Fruit fly (Drosophila melanogaster) ovary, adult (tissue): ENCODE measurements around the gene CG10877.
A peak's percentile ranks its signal among the peaks of the same experiment; 100 is the strongest.

Experiments used
- CG17801 ChIP-seq: fragments of 200-800 bp; optimal IDR thresholded peaks from 2 replicates; lab custom pipeline; 2019; ENCODE audit warnings: missing biosample characterization, mild to moderate bottlenecking, missing genetic modification characterization, moderate library complexity; ENCODE audit not compliant: partially characterized antibody

CG10877 gene

DNA sequence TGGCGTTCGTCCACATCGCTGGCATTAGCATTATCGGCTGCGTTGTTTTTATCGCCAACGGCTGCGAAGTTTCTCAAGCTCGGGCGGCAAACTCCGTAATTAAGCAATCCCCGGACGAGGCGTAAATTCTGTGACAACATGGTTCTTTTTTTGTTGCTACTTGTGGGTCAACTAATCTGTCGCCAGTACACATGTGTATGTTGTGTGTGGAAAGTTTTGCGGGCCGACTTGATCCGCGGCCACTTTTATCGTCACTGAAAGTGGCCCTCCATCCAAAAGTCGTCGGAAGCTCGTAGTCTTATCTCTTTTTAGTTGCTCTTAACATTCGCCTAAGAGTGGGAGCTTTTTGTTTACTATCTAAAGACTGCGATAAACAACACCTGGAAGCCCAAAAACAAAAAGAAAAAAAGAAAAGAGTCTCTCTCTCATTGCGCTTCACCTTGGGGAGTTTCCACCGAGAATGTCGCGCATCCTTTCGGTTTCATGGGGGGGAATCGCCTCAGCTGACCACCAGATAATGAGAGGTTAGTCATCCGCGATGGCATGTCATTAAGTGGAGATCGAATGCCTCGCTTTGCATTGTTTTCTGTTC is at the start of gene CG10877:
Gene CG10877 (minus strand): TSS at position 238 of the 592 bp plus-strand sequence.
- no peak for TF ChIP-seq CG17801

DNA sequence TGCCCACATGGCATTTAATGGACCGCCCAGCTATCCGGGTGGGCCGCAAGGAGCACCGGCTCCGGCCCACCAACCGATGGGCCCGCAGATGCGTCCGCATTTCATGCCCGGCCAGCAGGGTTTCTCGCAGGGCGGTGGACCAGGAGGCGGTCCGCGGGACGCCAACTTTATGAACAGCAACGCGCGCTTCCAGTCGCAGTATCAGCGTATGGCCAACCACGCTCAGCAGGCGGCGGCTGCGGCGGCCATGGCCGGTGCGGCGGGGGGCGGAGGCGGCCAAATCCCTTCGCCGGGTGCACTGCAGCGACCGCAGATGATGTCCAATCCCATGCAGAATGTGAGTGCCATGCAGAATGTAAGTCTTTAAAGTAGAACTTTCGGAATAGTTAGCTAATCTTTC is 44.3 kb upstream of the CG10877 start:
- TF ChIP-seq CG17801 = no peak

DNA sequence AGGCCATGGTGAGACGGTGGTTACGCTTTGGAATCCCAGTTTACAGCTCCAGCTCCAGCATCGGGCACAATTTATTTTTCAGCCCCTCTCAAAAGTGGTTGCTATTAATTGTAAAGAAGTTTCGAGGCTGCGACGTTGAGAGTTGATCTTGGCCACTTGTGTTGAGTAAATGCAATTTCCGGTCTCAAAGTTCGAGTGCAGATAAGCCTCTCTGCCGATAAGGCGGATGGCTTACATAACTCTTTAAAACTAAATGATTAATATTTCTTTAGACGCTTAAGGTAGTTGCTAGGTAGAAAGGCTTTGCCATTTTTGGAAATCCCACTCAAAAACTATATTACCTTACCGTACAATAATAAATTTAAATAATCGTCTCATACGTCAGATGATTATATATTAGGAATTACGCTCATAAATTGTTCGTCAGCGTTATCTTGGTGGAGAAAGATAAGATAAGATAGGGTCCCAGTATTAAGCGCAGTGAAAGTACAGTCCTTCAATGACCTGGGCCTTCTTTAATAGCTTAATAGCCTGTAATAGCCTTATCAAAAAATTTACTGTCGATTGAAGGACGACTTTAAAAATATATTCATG is 41.8 kb upstream of the CG10877 start:
- no peak for TF ChIP-seq CG17801

DNA sequence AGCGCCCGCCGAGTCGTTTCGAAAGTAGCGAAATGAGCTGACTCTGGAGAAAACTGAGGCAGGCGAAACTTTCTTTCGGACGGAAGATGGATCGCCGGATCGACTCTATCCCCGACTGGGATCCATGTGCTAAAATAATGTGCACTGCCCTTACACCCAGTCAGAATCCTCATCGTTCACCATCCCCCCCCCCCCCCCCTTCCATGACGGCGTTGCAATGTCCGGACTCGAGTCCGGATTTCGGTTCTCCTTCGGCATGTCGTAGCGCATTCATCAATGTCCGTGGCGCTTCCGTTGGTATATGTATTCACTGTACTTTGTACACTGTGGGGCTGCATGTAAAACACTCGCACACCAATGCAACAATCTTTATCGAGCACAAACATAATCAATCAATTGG is 41.2 kb upstream of the CG10877 start:
- no peak for TF ChIP-seq CG17801

DNA sequence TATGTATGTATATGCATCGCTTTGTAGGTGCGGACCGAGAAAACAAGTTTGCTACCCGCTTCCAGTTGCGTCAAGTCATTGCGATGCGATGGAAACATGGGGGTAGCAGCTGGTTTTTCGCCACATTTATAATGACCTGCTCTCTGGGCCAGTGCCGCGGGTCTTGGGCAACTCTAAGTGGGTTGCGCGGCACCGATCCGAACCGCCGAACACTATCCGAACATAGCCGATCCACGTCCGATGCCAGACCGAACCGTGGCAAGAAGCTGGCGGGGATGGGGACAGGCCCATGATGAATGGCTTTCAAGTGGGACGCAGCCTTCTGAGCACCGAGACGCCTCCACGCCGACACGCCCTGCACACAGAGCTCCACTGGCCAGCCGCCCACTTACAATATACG is 40.2 kb upstream of the CG10877 start:
- no peak for TF ChIP-seq CG17801

DNA sequence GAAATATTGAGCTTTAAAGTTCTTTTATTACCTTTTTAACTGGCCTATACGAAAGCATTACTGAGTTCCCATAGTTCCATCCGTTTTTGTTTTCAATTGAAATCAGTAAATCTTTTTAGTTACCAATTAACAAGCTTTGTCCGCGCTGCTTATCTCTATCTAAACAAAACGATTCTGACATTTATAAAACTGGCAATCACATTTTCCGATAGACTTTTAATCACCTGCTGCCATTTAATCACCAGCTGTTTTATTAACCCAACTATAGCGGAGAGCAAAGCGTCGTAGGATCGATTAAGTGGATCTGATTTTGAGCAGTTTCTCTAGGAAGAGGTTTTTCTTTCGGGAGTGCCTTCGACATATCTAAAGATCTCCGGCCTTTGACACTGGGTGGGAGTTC is 38.7 kb upstream of the CG10877 start:
- TF ChIP-seq CG17801 = no peak

DNA sequence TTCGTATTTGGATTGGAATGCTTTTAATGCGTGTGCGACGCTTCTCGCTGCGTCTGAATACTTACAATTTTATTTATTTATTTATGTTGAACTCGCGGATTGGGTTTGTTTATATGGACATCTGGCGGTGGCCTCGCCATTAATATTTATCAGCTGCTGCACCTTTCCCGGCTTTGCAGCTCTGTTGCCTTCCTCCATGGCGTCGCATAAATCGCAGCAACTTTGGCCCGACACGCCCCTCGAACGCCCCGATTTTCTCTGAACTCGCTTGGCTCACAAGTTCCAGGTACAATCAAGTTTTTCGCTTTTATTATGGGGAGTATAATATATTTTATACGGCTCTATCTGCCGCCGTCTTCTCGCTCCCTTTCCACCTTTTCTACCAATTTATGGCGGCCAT is 36.2 kb upstream of the CG10877 start:
- no peak for TF ChIP-seq CG17801

DNA sequence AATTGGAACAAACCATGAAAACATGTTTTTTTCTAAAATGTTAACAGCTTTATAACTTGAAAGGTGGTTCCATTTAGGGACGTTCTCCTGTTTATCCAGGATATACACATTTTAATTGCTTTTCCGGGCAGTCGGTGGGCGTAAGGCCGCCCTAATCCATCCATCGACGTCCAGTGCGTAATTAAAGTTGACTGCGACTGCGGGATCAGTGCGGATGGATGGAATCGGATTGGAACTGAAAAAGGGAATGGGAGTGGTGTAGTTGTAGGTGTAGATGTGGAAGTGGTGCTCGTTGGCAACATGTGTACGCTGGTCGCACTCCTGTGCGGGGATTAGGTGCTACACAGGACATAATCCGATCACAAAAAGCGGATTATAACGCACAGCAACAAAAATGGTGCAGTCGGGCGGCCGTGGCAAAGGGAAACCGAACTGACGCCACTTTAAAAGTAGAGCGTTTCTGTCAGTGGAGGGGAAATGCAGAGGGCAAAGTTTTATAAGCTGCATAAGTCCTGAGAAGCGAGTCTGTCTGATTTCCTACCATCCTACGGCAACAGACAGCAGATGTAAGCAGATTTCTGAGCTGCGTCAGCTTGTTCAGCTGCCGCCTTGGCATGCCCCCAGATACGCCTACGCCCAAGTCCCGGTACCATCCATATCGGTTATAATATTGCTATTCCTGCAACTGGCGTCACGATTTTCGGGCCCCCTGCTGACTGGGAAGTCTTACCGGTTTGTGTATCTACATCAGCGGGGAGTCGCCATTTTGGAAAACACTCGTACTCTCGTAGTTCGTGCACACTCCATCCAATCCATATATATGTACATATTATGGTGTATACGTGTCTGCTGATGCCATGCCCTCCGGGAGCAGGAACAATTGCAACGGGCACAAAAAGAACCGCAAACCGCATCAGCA is 33.8 kb upstream of the CG10877 start:
- TF ChIP-seq CG17801 = no peak

DNA sequence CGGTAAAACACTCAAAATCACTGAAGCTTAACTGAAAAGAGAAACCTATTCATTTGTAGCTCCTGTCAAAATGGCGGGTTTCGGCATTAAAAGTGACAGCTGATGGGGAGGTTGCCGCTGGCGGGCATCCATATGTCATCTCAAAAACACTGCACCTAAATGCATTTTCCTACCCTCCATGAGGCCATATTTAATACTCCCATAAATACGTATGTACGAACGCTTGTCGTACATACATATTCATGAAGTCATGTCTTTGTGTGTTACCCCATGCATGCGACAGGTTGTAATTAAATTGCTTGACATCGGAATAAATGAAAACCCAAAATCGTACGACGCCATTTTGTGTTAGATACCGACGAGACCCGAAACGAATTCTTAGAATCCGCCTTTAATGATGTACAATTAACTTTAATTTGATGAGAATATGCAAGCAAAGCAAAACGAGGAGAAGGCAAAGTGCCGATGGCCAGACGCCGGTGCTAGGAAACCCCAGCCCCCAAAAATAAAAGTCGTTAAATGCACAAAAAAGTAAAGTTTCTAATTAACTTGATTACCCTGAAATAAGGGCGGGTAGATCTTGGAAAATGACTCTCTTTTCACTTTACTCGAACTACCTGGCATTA is 32.6 kb upstream of the CG10877 start:
- no peak for TF ChIP-seq CG17801

DNA sequence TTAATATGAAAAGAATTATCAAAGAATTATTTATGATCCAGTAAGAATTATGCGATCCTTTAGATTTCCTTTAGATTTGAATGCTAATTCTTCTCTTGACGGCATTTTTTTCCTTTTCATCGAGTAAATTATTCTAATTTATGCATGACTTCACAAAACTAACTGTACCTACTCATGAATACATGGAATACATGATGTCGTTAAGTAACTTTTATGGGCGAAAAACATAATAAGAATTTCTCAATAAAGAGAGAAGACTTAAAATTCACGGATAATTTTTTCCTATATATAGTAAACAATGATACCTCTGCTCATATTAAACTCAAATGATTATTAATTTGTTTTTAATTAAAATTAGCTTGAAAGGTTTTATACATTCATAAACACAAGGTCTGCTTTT is 32.0 kb upstream of the CG10877 start:
- TF ChIP-seq CG17801 = no peak

DNA sequence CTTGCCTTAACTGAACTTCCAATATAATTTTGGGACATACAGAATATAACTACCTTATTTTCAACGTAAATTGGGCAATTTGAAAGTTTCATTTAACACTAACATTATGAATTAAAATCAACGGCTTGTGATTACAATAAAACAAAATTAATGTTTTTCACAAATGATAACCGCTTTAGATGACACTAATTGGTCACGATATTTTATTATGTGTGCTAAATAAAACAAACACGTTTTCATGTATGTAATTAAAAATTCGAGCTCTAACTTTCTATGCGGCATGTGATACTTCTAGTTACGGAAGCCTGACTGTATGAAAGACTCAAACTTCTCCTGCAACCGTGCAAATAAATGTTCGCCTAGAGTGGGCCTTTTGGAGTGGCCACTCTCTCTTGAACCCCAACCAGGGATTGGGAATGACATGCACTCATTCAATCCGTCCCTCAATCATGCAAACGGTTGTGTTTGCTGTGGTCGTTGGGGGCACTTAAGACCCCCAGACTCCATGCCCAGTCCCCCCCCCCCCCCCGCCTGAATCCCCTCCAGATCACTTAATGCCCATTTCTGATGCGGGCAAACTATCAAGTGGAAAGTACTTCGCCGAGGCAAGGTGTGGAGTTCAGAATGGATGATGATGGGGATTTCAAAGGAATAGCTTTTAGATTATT is 31.4 kb upstream of the CG10877 start:
- TF ChIP-seq CG17801 = no peak

DNA sequence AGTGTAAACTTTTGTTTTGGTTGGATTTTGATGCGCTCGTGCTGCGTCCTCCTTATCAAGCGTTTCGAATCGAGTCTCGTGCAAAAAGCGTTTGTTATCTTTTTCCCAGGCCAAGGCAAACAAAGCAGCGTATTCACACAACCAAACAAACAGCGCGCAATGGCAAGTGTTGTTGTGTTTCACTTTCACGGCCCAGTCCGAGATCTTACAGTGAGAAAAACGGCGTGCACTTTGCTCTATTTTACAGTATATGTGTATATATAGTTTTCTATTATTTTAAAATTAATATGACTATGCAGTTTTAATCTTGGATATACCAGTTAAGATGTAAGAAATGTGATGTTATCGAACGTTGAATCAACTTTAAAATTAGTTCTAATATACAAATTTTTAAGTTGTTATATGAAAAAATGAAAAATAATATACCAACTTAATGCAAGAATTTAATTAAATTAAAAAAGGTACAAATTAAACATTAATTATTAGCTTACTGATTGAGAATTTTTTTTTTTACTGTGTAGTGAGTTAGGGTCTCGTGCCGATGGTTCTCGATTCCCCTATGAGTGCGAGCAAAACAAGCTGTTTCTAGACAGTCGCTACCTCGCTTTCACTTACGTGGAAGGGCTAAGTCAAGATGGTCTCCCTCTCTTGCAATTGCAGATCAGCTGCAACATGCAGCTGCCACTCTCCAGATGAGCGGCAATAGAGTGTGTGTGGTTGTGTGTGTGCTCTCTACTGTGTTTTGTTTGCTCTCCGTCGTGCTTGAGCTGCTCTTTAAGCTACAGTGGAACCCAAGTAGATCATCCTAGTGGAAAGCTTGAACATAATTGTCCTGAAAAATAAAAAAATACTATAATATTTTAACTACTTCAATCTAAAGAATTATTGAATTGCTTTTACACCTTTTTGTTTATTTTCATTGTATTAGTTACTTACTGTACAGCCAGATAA is 30.6 kb upstream of the CG10877 start:
- TF ChIP-seq CG17801 = peak; percentile 89

DNA sequence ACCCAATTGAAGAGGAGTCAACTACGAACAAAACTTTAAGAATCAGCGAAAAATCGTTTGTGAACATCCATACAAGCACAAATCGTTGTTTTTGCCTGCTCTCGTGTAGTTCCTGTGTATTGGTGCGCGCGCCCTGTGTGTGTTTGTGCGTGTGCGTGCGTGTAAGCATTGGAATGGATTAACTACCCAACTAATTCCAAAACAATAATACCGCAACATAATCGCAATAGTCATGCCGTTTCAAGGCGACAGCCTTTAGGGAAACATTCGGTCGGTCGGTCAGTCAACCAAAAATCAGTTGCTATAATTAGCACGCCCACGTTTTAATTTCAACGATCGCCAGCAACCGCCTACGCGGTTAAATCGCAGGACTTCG is 29.6 kb upstream of the CG10877 start:
- TF ChIP-seq CG17801 = no peak

DNA sequence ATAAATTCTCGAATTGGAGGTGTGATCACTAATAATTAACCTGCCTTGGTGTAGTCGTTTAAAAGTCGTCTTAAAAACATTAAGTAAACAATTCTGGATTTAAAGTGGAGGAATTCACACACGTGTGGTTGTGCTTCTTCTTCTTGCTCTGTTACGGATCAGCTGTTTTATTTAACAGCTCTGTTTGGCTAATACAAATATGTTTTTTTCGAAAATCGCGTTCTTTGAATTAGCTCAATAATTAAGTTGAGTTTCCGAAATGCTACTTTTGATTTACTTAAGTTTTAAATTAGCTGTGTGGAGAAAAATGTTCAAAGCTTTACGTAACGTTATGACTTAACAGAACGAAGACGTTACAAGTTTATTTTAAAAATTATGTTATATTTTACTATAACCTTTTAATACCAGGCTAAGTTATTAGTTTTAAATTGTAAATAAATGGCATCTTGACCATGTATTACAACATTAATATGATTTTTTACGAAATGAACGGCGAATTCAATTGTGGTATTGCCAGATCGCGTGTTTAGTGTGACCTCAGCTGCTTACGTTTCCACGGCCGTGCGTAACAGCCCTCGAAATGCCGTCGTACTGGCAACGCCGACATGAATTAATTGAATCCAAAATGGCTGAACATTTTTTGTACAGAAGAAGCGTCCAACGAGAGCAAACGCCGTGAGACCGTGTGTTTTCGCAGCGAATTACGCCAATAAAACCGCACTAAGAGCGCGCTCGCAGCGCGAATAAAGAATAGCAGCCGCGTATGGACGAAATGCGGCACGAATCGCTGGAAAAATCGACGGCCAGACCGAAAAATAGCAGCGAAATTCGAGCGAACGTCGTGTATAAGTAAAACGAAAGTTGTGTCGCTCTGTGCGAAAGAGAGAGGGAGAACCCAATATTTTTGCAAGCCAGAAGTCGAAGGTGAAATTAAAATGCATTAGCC is 28.9 kb upstream of the CG10877 start, which contains the start of the genes Pus1 and bon:
Gene Pus1 (minus strand): TSS at position 155 of the 946 bp plus-strand sequence.
Gene bon (plus strand): TSS at position 623 of the 946 bp plus-strand sequence.
- peak; percentile 35 for TF ChIP-seq CG17801
